Worm (Caenorhabditis elegans) whole organism, early embryonic: ENCODE data around the gene nhx-4.

ENCODE experiments used
- ama-1 ChIP-seq: fragments of 150-350 bp; optimal IDR thresholded peaks from 2 replicates; lab custom pipeline; 2014
- hnd-1 ChIP-seq: sonication (generic microtip); optimal IDR thresholded peaks from 2 replicates; lab custom pipeline; 2016; ENCODE audit warnings: missing genetic modification characterization, missing compliant biosample characterization

DNA sequence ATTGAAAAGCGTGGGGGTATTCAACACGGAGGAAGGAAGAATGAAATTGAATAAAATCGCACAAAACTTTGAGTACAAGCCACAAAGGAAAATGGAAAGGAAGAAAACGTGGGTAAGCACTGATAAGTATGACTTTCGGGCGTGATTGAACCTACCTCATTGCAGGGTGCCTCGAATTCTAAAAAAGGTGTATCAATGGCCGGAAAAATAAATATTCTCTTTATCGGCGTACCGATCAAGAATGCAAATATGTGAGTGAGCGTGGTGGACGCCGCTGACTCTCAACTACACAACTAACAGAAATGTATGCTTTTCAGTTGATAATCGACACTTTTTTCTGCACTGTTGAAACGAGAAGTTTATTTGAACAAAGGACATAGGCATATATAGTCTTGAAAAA lies 10.4 kb downstream of the nhx-4 start, which contains the start of gene otpl-3:
- TF ChIP-seq ama-1 (no peak), hnd-1 (tag; lab: Kevin White, UChicago) (no peak)
